Worm (Caenorhabditis elegans): ENCODE data around the gene Y54G9A.7.
A peak's percentile ranks its signal among the peaks of the same experiment; 100 is the strongest.

The Y54G9A.7 gene

DNA sequence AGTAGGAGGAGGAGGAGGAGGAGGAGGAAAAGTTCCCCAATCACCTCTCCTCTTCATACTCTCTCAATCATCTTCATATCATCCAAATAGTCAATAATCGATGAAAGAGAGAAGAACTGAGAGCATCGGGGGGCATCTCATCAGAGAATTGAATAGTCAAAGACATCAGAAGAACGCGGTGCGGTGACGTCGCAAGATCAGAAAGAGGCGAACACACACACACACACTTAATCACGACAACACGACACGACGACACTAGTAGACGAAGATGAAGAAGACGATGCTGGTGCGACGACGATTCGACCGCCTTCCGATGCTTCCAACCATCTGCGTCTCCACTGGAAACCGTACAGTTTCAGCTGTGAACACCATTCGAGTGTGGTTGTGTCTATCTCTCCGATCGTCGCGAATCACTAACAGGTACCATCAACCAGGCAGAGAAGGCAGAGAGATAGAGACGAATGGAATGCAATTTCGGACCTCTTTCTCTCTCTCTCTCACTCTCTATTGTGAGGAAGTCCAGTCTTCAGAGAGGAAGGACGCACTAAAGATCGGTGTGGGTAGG, 47.0 kb downstream of the Y54G9A.7 start:
- TF ChIP-seq ceh-16 (tag; optimal IDR thresholded peaks at IDR 0.05) (no peak), ceh-9 (tag; optimal IDR thresholded peaks at IDR 0.05) (no peak), aly-2 (tag; optimal IDR thresholded peaks at IDR 0.05) (no peak), lsy-12 (tag; optimal IDR thresholded peaks at IDR 0.05) (peak; percentile 36), nhr-11 (tag; optimal IDR thresholded peaks at IDR 0.05) (no peak), daf-12 (tag; optimal IDR thresholded peaks at IDR 0.05) (no peak), tbx-2 (tag; optimal IDR thresholded peaks at IDR 0.05) (no peak), nhr-237 (tag; optimal IDR thresholded peaks at IDR 0.05) (no peak), elt-3 (tag; optimal IDR thresholded peaks at IDR 0.05) (peak in 2 of 3 experiments; percentile 8 to 57), nfya-1 (tag; optimal IDR thresholded peaks at IDR 0.05; ENCODE audit: insufficient read depth) (peak; percentile 31), fos-1 (tag; optimal IDR thresholded peaks at IDR 0.05) (no peak), zag-1 (tag; optimal IDR thresholded peaks at IDR 0.05) (no peak), mdl-1 (tag; optimal IDR thresholded peaks at IDR 0.05) (no peak), nhr-43 (tag; optimal IDR thresholded peaks at IDR 0.05; ENCODE audit: poor library complexity, severe bottlenecking) (peak; percentile 91), ZK546.5 (tag; optimal IDR thresholded peaks at IDR 0.05) (no peak), ama-1 (optimal IDR thresholded peaks at IDR 0.05) (no peak), jun-1 (tag; optimal IDR thresholded peaks at IDR 0.05) (no peak), elt-1 (tag; optimal IDR thresholded peaks at IDR 0.05) (no peak), lin-39 (tag; optimal IDR thresholded peaks at IDR 0.05) (no peak), unc-39 (tag; optimal IDR thresholded peaks at IDR 0.05) (no peak), egl-27 (tag; optimal IDR thresholded peaks at IDR 0.05) (no peak), eor-1 (tag; optimal IDR thresholded peaks at IDR 0.05) (no peak), nhr-76 (tag; optimal IDR thresholded peaks at IDR 0.05) (no peak), lin-15B (tag; optimal IDR thresholded peaks at IDR 0.05) (no peak), elt-2 (tag; optimal IDR thresholded peaks at IDR 0.05) (no peak), pha-4 (tag; optimal IDR thresholded peaks at IDR 0.05) (no peak), R02D3.7 (tag; optimal IDR thresholded peaks at IDR 0.05) (no peak), ceh-82 (tag; optimal IDR thresholded peaks at IDR 0.05) (no peak), pqm-1 (tag; optimal IDR thresholded peaks at IDR 0.05) (no peak), nhr-23 (tag; optimal IDR thresholded peaks at IDR 0.05) (peak; percentile 60), snpc-4 (tag; optimal IDR thresholded peaks at IDR 0.05) (no peak), fkh-10 (GFP tag; optimal IDR thresholded peaks at IDR 0.05) (no peak), nhr-67 (tag; optimal IDR thresholded peaks at IDR 0.05) (no peak), nhr-28 (tag; optimal IDR thresholded peaks at IDR 0.05) (no peak), sea-2 (GFP tag; optimal IDR thresholded peaks at IDR 0.05) (no peak), nhr-12 (tag; optimal IDR thresholded peaks at IDR 0.05) (no peak), egl-5 (tag; optimal IDR thresholded peaks at IDR 0.05) (no peak), ceh-28 (tag; optimal IDR thresholded peaks at IDR 0.05) (peak; percentile 75), nhr-77 (tag; optimal IDR thresholded peaks at IDR 0.05) (no peak), unc-62 (GFP tag; optimal IDR thresholded peaks at IDR 0.05) (no peak), fkh-2 (tag; optimal IDR thresholded peaks at IDR 0.05) (no peak), skn-1 (tag; optimal IDR thresholded peaks at IDR 0.05) (no peak), nhr-25 (tag; optimal IDR thresholded peaks at IDR 0.05) (peak; percentile 75)

DNA sequence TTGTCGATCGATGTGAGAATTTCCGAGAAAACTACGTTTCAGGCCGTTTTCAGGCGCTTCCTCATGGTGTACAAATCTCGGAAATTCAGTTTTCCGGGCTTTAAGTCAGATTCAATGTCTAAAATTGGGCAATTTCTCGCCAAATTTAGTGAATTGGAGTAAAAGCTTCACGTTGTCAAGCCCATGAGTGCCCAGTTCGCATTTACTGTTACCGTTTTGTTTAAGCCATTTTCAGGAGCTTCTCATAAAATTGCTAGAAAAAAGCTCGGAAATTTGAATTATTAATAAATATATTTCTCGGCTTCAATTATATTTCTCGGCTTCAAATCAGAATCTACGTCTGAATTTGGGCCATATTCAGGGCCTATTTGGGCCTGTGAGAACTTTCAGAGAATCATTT, 47.7 kb downstream of the Y54G9A.7 start:
- no peak for TF ChIP-seq nhr-43 (tag; optimal IDR thresholded peaks at IDR 0.05; ENCODE audit: poor library complexity, severe bottlenecking)
- no peak for TF ChIP-seq ztf-4 (tag; optimal IDR thresholded peaks at IDR 0.05)
- TF ChIP-seq nhr-25 (tag; optimal IDR thresholded peaks at IDR 0.05): no peak
- TF ChIP-seq mml-1 (tag; optimal IDR thresholded peaks at IDR 0.05): no peak
- no peak for TF ChIP-seq ceh-16 (tag; optimal IDR thresholded peaks at IDR 0.05)
- TF ChIP-seq nhr-237 (tag; optimal IDR thresholded peaks at IDR 0.05): no peak
- no peak for TF ChIP-seq lin-15B (tag; optimal IDR thresholded peaks at IDR 0.05)
- no peak for TF ChIP-seq unc-39 (tag; optimal IDR thresholded peaks at IDR 0.05)
- TF ChIP-seq elt-1 (tag; optimal IDR thresholded peaks at IDR 0.05): no peak
- no peak for TF ChIP-seq elt-2 (tag; optimal IDR thresholded peaks at IDR 0.05)
- TF ChIP-seq lin-39 (tag; optimal IDR thresholded peaks at IDR 0.05): no peak
- TF ChIP-seq ama-1 (optimal IDR thresholded peaks at IDR 0.05): no peak
- no peak for TF ChIP-seq snpc-4 (tag; optimal IDR thresholded peaks at IDR 0.05)
- TF ChIP-seq sea-2 (GFP tag; optimal IDR thresholded peaks at IDR 0.05): no peak
- TF ChIP-seq nfya-1 (tag; optimal IDR thresholded peaks at IDR 0.05; ENCODE audit: insufficient read depth): no peak
- no peak for TF ChIP-seq egl-27 (tag; optimal IDR thresholded peaks at IDR 0.05)
